Fruit fly (Drosophila melanogaster) whole organism, embryonic: ENCODE measurements around the gene nerfin-2.

Source experiments
- CG10209 ChIP-seq: fragments of 200-800 bp; sonication (Bioruptor generic); optimal IDR thresholded peaks from 3 replicates; lab custom pipeline; 2017; ENCODE audit warnings: missing biosample characterization, mild to moderate bottlenecking, missing genetic modification characterization, missing genetic modification reagents
- CG30020 ChIP-seq: fragments of 200-800 bp; optimal IDR thresholded peaks from 2 replicates; lab custom pipeline; 2019; ENCODE audit warnings: missing biosample characterization, mild to moderate bottlenecking, missing genetic modification characterization, moderate library complexity
- CG6765 ChIP-seq: fragments of 200-800 bp; sonication (Bioruptor generic); optimal IDR thresholded peaks from 3 replicates; lab custom pipeline; 2017; ENCODE audit warnings: missing biosample characterization, mild to moderate bottlenecking, missing genetic modification characterization
- CG9817 ChIP-seq: fragments of 200-800 bp; sonication (Bioruptor generic); optimal IDR thresholded peaks from 2 replicates; lab custom pipeline; 2018; ENCODE audit warnings: missing biosample characterization, mild to moderate bottlenecking, missing genetic modification characterization, moderate library complexity
- CG9876 ChIP-seq: fragments of 200-800 bp; sonication (Bioruptor generic); optimal IDR thresholded peaks from 2 replicates; lab custom pipeline; 2016; ENCODE audit warnings: missing biosample characterization, missing genetic modification characterization
- CrebB ChIP-seq: fragments of 200-800 bp; sonication (Bioruptor generic); optimal IDR thresholded peaks from 3 replicates; lab custom pipeline; 2018; ENCODE audit warnings: missing biosample characterization, mild to moderate bottlenecking, missing genetic modification characterization
- Dip3 ChIP-seq: fragments of 200-800 bp; sonication (Bioruptor generic); optimal IDR thresholded peaks from 3 replicates; lab custom pipeline; 2016; ENCODE audit warnings: missing biosample characterization, missing genetic modification characterization
- E2f1 ChIP-seq: fragments of 200-800 bp; sonication (Bioruptor generic); IDR thresholded peaks from 2 replicates; pipeline ENCODE4 v1.3.6; 2022; ENCODE audit warnings: missing biosample characterization, missing genetic modification characterization
- Hand ChIP-seq: fragments of 200-800 bp; sonication (Bioruptor generic); optimal IDR thresholded peaks from 2 replicates; lab custom pipeline; 2017; ENCODE audit warnings: mild to moderate bottlenecking, missing biosample characterization, missing genetic modification reagents, missing genetic modification characterization
- Lhr ChIP-seq: fragments of 200-800 bp; sonication (Bioruptor generic); optimal IDR thresholded peaks from 3 replicates; lab custom pipeline; 2017; ENCODE audit warnings: mild to moderate bottlenecking, missing biosample characterization, missing genetic modification reagents, missing genetic modification characterization
- Sox100B ChIP-seq: fragments of 200-800 bp; sonication (Bioruptor generic); optimal IDR thresholded peaks from 3 replicates; lab custom pipeline; 2018; ENCODE audit warnings: missing biosample characterization, mild to moderate bottlenecking, missing genetic modification characterization
- Xrp1 ChIP-seq: fragments of 200-800 bp; sonication (Bioruptor generic); IDR thresholded peaks from 2 replicates; pipeline ENCODE4 v1.3.6; 2022; ENCODE audit warnings: missing biosample characterization, missing genetic modification characterization
- tgo ChIP-seq: fragments of 200-800 bp; sonication (Bioruptor generic); IDR thresholded peaks from 3 replicates; pipeline ENCODE4 v1.3.6; 2022; ENCODE audit warnings: missing biosample characterization, missing genetic modification characterization
- toy ChIP-seq: fragments of 200-800 bp; sonication (Bioruptor generic); IDR thresholded peaks from 2 replicates; pipeline ENCODE4 v1.3.6; 2022; ENCODE audit warnings: missing biosample characterization, missing genetic modification characterization

DNA sequence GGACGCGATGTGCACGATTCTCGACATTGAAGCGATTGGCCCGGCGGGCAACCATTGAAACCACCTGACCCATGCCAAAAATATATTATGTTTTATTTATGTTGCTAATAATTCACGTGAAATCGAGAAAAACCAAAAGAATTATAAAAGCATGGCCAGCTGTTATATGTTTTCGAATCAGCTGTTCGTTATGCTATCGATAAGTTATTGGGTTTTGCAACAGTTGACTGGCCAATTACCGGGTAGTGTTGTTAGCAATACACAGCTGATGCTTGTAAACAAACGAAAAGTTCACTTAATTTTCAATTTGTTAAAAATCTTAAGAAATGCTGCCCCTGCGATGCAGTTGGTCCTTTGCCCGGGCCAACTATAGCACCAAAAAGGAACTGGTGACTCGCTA, 25.6 kb upstream of the nerfin-2 start, which contains the start of the genes CG11722 and mtTFB2:
- no peak for TF ChIP-seq Dip3 (GFP tag; lab: Kevin White, UChicago)
- no peak for TF ChIP-seq tgo
- no peak for TF ChIP-seq Sox100B
- TF ChIP-seq Hand: no peak
- TF ChIP-seq toy (GFP tag; lab: Robert Waterston, UW): no peak
- no peak for TF ChIP-seq Lhr
- no peak for TF ChIP-seq CG9817
- no peak for TF ChIP-seq E2f1 (GFP tag; lab: Robert Waterston, UW)
- no peak for TF ChIP-seq CG6765
- TF ChIP-seq CG10209 (GFP tag; lab: Kevin White, UChicago): no peak
- no peak for TF ChIP-seq CG9876
- no peak for TF ChIP-seq CG30020
- TF ChIP-seq CrebB (tag; lab: Kevin White, UChicago): no peak
- TF ChIP-seq Xrp1 (GFP tag; lab: Robert Waterston, UW): no peak
